Worm (Caenorhabditis elegans) whole organism, L2 larva: ENCODE data around the gene str-139.

Source experiments
- F13H6.1 ChIP-seq: sonication (generic microtip); optimal IDR thresholded peaks from 2 replicates; lab custom pipeline; 2016; ENCODE audit warnings: missing genetic modification characterization, missing compliant biosample characterization
- R02D3.7 ChIP-seq: fragments of 150-350 bp; optimal IDR thresholded peaks from 2 replicates; lab custom pipeline; 2014; ENCODE audit warnings: missing biosample characterization, missing genetic modification characterization
- Y55F3AM.14 ChIP-seq: fragments of 200-800 bp; sonication (Bioruptor generic); optimal IDR thresholded peaks from 2 replicates; lab custom pipeline; 2018; ENCODE audit warnings: mild to moderate bottlenecking, missing genetic modification characterization, missing compliant biosample characterization
- ZK546.5 ChIP-seq: sonication (generic microtip); optimal IDR thresholded peaks from 2 replicates; lab custom pipeline; 2017; ENCODE audit warnings: missing biosample characterization, missing genetic modification characterization
- alr-1 ChIP-seq: fragments of 150-350 bp; optimal IDR thresholded peaks from 2 replicates; lab custom pipeline; 2014; ENCODE audit warnings: missing biosample characterization, missing genetic modification characterization
- aly-2 ChIP-seq: fragments of 150-350 bp; optimal IDR thresholded peaks from 2 replicates; lab custom pipeline; 2014; ENCODE audit warnings: missing biosample characterization, missing genetic modification characterization
- blmp-1 ChIP-seq: sonication (generic microtip); optimal IDR thresholded peaks from 2 replicates; lab custom pipeline; 2017; ENCODE audit warnings: missing genetic modification characterization, mild to moderate bottlenecking, missing compliant biosample characterization, antibody characterized with exemption, moderate library complexity; ENCODE audit not compliant: insufficient read depth
- crh-2 ChIP-seq: sonication (generic microtip); optimal IDR thresholded peaks from 2 replicates; lab custom pipeline; 2017; ENCODE audit warnings: missing biosample characterization, missing genetic modification characterization
- dmd-4 ChIP-seq: sonication (generic microtip); optimal IDR thresholded peaks from 2 replicates; lab custom pipeline; 2017; ENCODE audit warnings: missing biosample characterization, missing genetic modification characterization
- egl-27 ChIP-seq: sonication (generic microtip); optimal IDR thresholded peaks from 3 replicates; lab custom pipeline; 2017; ENCODE audit warnings: missing biosample characterization, missing genetic modification reagents, missing genetic modification characterization
- fos-1 ChIP-seq: fragments of 150-350 bp; optimal IDR thresholded peaks from 2 replicates; lab custom pipeline; 2014; ENCODE audit warnings: missing biosample characterization, missing genetic modification characterization
- gmeb-1 ChIP-seq: fragments of 150-350 bp; optimal IDR thresholded peaks from 2 replicates; lab custom pipeline; 2014; ENCODE audit warnings: missing biosample characterization, missing genetic modification characterization
- lin-11 ChIP-seq: fragments of 150-350 bp; sonication (generic microtip); optimal IDR thresholded peaks from 2 replicates; lab custom pipeline; 2014; ENCODE audit warnings: missing biosample characterization, missing genetic modification characterization, inconsistent platforms, mixed read lengths
- lin-39 ChIP-seq: fragments of 150-350 bp; optimal IDR thresholded peaks from 2 replicates; lab custom pipeline; 2014; ENCODE audit warnings: missing biosample characterization, missing genetic modification reagents, missing genetic modification characterization
- lsy-2 ChIP-seq, 2 experiments: fragments of 150-350 bp in 1 of 2; sonication (generic microtip) in 1 of 2; optimal IDR thresholded peaks; 2 replicates each; lab custom pipeline; 2014 to 2017; ENCODE audit warnings: missing biosample characterization in 2 of 2, missing genetic modification characterization in 2 of 2
- mab-5 ChIP-seq: fragments of 150-350 bp; optimal IDR thresholded peaks from 2 replicates; lab custom pipeline; 2014; ENCODE audit warnings: missing biosample characterization, missing genetic modification characterization
- mbf-1 ChIP-seq: sonication (generic microtip); optimal IDR thresholded peaks from 2 replicates; lab custom pipeline; 2017; ENCODE audit warnings: missing biosample characterization, missing genetic modification characterization
- nhr-10 ChIP-seq: sonication (generic microtip); optimal IDR thresholded peaks from 2 replicates; lab custom pipeline; 2017; ENCODE audit warnings: missing biosample characterization, missing genetic modification characterization
- nhr-11 ChIP-seq: fragments of 150-350 bp; optimal IDR thresholded peaks from 2 replicates; lab custom pipeline; 2014; ENCODE audit warnings: missing biosample characterization, missing genetic modification characterization
- nhr-12 ChIP-seq: fragments of 150-350 bp; optimal IDR thresholded peaks from 2 replicates; lab custom pipeline; 2014; ENCODE audit warnings: missing biosample characterization, missing genetic modification characterization
- nhr-129 ChIP-seq: fragments of 150-350 bp; optimal IDR thresholded peaks from 2 replicates; lab custom pipeline; 2014; ENCODE audit warnings: missing biosample characterization, missing genetic modification characterization
- nhr-21 ChIP-seq: fragments of 150-350 bp; optimal IDR thresholded peaks from 2 replicates; lab custom pipeline; 2014; ENCODE audit warnings: missing biosample characterization, missing genetic modification characterization
- nhr-23 ChIP-seq: fragments of 150-350 bp; optimal IDR thresholded peaks from 2 replicates; lab custom pipeline; 2014; ENCODE audit warnings: missing biosample characterization, missing genetic modification reagents, missing genetic modification characterization
- nhr-237 ChIP-seq: fragments of 150-350 bp; optimal IDR thresholded peaks from 2 replicates; lab custom pipeline; 2014; ENCODE audit warnings: missing biosample characterization, missing genetic modification characterization
- nhr-25 ChIP-seq: fragments of 150-350 bp; sonication (generic microtip); optimal IDR thresholded peaks from 3 replicates; lab custom pipeline; 2014; ENCODE audit warnings: missing biosample characterization, missing genetic modification characterization
- nhr-6 ChIP-seq: fragments of 150-350 bp; optimal IDR thresholded peaks from 2 replicates; lab custom pipeline; 2014; ENCODE audit warnings: missing biosample characterization, missing genetic modification characterization
- nhr-77 ChIP-seq: fragments of 150-350 bp; optimal IDR thresholded peaks from 2 replicates; lab custom pipeline; 2014; ENCODE audit warnings: missing biosample characterization, missing genetic modification characterization
- sem-4 ChIP-seq: fragments of 150-350 bp; optimal IDR thresholded peaks from 2 replicates; lab custom pipeline; 2014; ENCODE audit warnings: missing biosample characterization, missing genetic modification reagents, missing genetic modification characterization
- sma-3 ChIP-seq: sonication (generic microtip); optimal IDR thresholded peaks from 2 replicates; lab custom pipeline; 2016; ENCODE audit warnings: missing genetic modification reagents, missing genetic modification characterization, missing compliant biosample characterization
- sma-9 ChIP-seq, 2 experiments: fragments of 150-350 bp in 1 of 2; sonication (generic microtip) in 1 of 2; optimal IDR thresholded peaks; 2 replicates each; lab custom pipeline; 2014 to 2016; ENCODE audit warnings: missing genetic modification characterization in 2 of 2, mild to moderate bottlenecking in 1 of 2, missing biosample characterization in 1 of 2, missing compliant biosample characterization in 1 of 2, missing genetic modification reagents in 1 of 2, moderate library complexity in 1 of 2
- snpc-4 ChIP-seq: fragments of 150-350 bp; optimal IDR thresholded peaks from 2 replicates; lab custom pipeline; 2014; ENCODE audit warnings: missing biosample characterization, missing genetic modification characterization
- unc-39 ChIP-seq: fragments of 150-350 bp; optimal IDR thresholded peaks from 2 replicates; lab custom pipeline; 2014; ENCODE audit warnings: missing biosample characterization, missing genetic modification characterization
- unc-62 ChIP-seq: fragments of 150-350 bp; optimal IDR thresholded peaks from 2 replicates; lab custom pipeline; 2014; ENCODE audit warnings: missing biosample characterization, missing genetic modification reagents, missing genetic modification characterization
- ztf-1 ChIP-seq: fragments of 200-800 bp; sonication (Bioruptor generic); conservative IDR thresholded peaks from 2 replicates; pipeline ENCODE4 v1.3.6; 2022; ENCODE audit warnings: missing genetic modification characterization, missing compliant biosample characterization
- ztf-11 ChIP-seq: sonication (generic microtip); optimal IDR thresholded peaks from 2 replicates; lab custom pipeline; 2017; ENCODE audit warnings: missing biosample characterization, missing genetic modification characterization
- ztf-4 ChIP-seq: fragments of 150-350 bp; optimal IDR thresholded peaks from 2 replicates; lab custom pipeline; 2014; ENCODE audit warnings: missing biosample characterization, missing genetic modification characterization

str-139 gene

DNA sequence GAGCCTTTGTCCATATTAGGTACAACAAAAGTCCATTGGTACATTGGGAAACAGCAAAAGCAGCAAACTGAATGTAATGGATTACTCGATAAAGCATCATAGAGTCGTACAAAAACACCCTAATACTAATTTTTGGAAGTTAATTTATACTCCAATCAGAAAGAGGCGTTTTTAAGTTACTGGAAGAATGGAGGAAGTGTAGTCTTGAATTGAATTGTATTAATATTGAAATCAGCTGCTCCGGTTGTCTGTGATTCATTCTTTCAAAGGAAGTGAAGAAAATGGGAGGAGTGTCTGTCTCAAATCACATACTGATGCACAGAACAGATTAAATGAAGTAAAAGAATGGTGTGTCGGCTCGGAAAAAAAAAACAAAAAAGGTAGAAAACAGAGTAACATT is 19.6 kb upstream of the str-139 start, which contains the start of gene str-131:
Gene str-131, minus strand, starts transcription at position 101 of the 400 bp plus-strand sequence.
- no peak for TF ChIP-seq sma-3 (GFP tag; lab: Kevin White, UChicago)
- no peak for TF ChIP-seq unc-39 (tag; lab: Kevin White, UChicago)
- no peak for TF ChIP-seq mbf-1 (tag; lab: Kevin White, UChicago)
- no peak for TF ChIP-seq ZK546.5 (tag; lab: Kevin White, UChicago)
- no peak for TF ChIP-seq Y55F3AM.14
- TF ChIP-seq dmd-4 (tag; lab: Kevin White, UChicago): no peak
- no peak for TF ChIP-seq mab-5 (tag; lab: Kevin White, UChicago)
- TF ChIP-seq, all 48 proteins: peak for 0

DNA sequence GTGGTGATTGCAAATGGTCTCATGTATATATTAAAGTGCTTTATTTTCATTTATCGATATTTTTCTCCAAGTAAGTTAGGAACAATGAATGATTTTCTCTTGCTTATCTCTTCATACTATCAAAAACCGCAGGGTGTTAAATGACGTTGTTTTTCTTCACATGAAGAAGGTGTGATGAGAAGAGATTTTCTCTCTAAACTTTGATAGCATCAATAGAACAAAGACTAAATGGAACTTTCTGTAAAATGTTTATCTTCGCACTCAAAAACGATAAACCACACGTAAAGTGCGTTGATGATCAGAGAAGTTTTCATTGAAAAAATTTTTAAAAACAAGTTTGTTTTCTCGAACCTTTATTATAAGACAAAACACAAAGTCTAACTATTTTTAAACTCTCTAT is 17.8 kb upstream of the str-139 start:
- TF ChIP-seq Y55F3AM.14 (no peak), nhr-21 (tag; lab: Kevin White, UChicago) (no peak), blmp-1 (tag; lab: Kevin White, UChicago) (peak; percentile 51), sma-9 (GFP tag; optimal IDR thresholded peaks at IDR 0.05; lab: Kevin White, UChicago) (peak; percentile 77), sma-9 (tag; optimal IDR thresholded peaks at IDR 0.05; lab: Kevin White, UChicago) (no peak), alr-1 (tag; lab: Kevin White, UChicago) (no peak), unc-62 (GFP tag; lab: Kevin White, UChicago) (no peak), nhr-237 (tag; lab: Kevin White, UChicago) (no peak), egl-27 (tag; lab: Kevin White, UChicago) (peak; percentile 17), ztf-1 (GFP tag; lab: Robert Waterston, UW) (no peak), ztf-4 (no peak), nhr-12 (tag; lab: Kevin White, UChicago) (no peak), sem-4 (no peak), ztf-11 (no peak), nhr-129 (tag; lab: Kevin White, UChicago) (no peak), nhr-11 (tag; lab: Kevin White, UChicago) (no peak), aly-2 (tag; lab: Kevin White, UChicago) (no peak), mbf-1 (tag; lab: Kevin White, UChicago) (no peak), nhr-6 (tag; lab: Kevin White, UChicago) (no peak), fos-1 (tag; lab: Kevin White, UChicago) (no peak), nhr-23 (no peak), nhr-25 (tag; lab: Kevin White, UChicago) (peak; percentile 71), sma-3 (GFP tag; lab: Kevin White, UChicago) (peak; percentile 5), gmeb-1 (no peak), crh-2 (tag; lab: Kevin White, UChicago) (no peak)
- TF ChIP-seq, all 48 proteins: peak for 5

DNA sequence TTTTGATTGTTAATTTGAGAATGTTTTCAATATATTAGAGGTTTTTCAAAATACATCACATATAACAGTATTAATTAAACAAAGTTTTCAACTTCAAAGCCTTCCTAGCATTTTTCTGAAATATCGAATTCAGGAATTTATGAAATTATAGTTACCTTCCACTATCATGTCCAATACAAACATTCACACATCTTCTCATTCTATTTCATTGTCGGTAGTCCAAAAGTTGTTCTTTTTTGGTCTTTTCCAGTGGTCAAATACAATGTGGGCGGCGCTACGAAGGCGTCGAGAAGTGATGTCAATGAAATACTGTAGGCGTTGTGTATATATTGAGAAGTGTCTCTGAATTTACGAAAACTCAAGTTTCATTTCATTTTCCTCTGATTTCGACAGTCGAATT is 13.7 kb upstream of the str-139 start, which contains the start of gene catp-3:
Gene catp-3, plus strand, starts transcription at position 301 of the 400 bp plus-strand sequence.
- TF ChIP-seq lsy-2 (tag; optimal IDR thresholded peaks at IDR 0.05; lab: Kevin White, UChicago): no peak

DNA sequence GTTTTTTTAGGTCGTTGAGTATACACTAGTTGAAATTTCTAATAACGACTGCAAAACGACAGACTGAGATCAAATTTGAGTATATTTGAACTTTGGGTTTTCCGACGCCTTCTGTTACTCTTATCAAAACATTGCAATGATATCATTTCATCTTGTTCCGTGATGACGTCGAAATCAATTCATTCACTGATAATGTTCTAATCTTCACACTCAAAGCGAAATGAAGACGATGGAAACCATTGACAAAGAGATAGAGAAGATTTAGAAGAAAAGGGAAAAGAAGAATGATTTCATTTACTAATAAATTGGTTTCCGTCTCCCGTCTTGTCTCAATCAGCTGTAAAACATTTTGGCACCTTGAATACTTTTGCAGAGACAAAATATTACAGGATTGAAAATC is 11.2 kb upstream of the str-139 start:
- TF ChIP-seq gmeb-1 (no peak), nhr-6 (tag; lab: Kevin White, UChicago) (no peak), fos-1 (tag; lab: Kevin White, UChicago) (peak; percentile 30), crh-2 (tag; lab: Kevin White, UChicago) (no peak), nhr-23 (no peak), aly-2 (tag; lab: Kevin White, UChicago) (no peak), lin-39 (no peak), nhr-10 (tag; lab: Kevin White, UChicago) (no peak), snpc-4 (no peak), lin-11 (no peak), ZK546.5 (tag; lab: Kevin White, UChicago) (no peak), nhr-237 (tag; lab: Kevin White, UChicago) (no peak), nhr-77 (tag; lab: Kevin White, UChicago) (no peak), nhr-21 (tag; lab: Kevin White, UChicago) (peak; percentile 48), mbf-1 (tag; lab: Kevin White, UChicago) (no peak), sem-4 (no peak), dmd-4 (tag; lab: Kevin White, UChicago) (no peak), sma-3 (GFP tag; lab: Kevin White, UChicago) (peak; percentile 14), blmp-1 (tag; lab: Kevin White, UChicago) (peak; percentile 71), sma-9 (GFP tag; optimal IDR thresholded peaks at IDR 0.05; lab: Kevin White, UChicago) (peak; percentile 85), sma-9 (tag; optimal IDR thresholded peaks at IDR 0.05; lab: Kevin White, UChicago) (no peak), mab-5 (tag; lab: Kevin White, UChicago) (no peak), R02D3.7 (no peak), F13H6.1 (tag; lab: Kevin White, UChicago) (no peak), unc-62 (GFP tag; lab: Kevin White, UChicago) (no peak)
